Fruit fly (Drosophila melanogaster) whole organism, embryonic: Measurements from ENCODE around the gene Sec5.
A peak's percentile ranks its signal among the peaks of the same experiment; 100 is the strongest.

Experiments used
- Atf-2 ChIP-seq: fragments of 200-800 bp; sonication (Bioruptor generic); optimal IDR thresholded peaks from 2 replicates; lab custom pipeline; 2016; ENCODE audit warnings: missing biosample characterization, missing genetic modification characterization
- Atf3 ChIP-seq: fragments of 200-800 bp; sonication (Bioruptor generic); optimal IDR thresholded peaks from 3 replicates; lab custom pipeline; 2016; ENCODE audit warnings: missing biosample characterization, missing genetic modification characterization
- CG11723 ChIP-seq: fragments of 200-800 bp; sonication (Bioruptor generic); optimal IDR thresholded peaks from 2 replicates; lab custom pipeline; 2017; ENCODE audit warnings: missing biosample characterization, mild to moderate bottlenecking, missing genetic modification characterization
- CG12155 ChIP-seq: fragments of 200-800 bp; sonication (Bioruptor generic); optimal IDR thresholded peaks from 3 replicates; lab custom pipeline; 2016; ENCODE audit warnings: missing biosample characterization, missing genetic modification characterization
- CG13775 ChIP-seq: fragments of 200-800 bp; sonication (Bioruptor generic); optimal IDR thresholded peaks from 3 replicates; lab custom pipeline; 2017; ENCODE audit warnings: missing biosample characterization, mild to moderate bottlenecking, missing genetic modification characterization
- CG14050 ChIP-seq: fragments of 200-800 bp; sonication (Bioruptor generic); IDR thresholded peaks from 3 replicates; pipeline ENCODE4 v1.3.6; 2022; ENCODE audit warnings: missing biosample characterization, missing genetic modification characterization
- CG15073 ChIP-seq: fragments of 200-800 bp; sonication (Bioruptor generic); optimal IDR thresholded peaks from 2 replicates; lab custom pipeline; 2016; ENCODE audit warnings: missing biosample characterization, missing genetic modification characterization
- CG1603 ChIP-seq: fragments of 200-800 bp; sonication (Bioruptor generic); optimal IDR thresholded peaks from 2 replicates; lab custom pipeline; 2019; ENCODE audit warnings: missing biosample characterization, mild to moderate bottlenecking, missing genetic modification characterization, moderate library complexity
- CG17385 ChIP-seq: fragments of 200-800 bp; sonication (Bioruptor generic); optimal IDR thresholded peaks from 3 replicates; lab custom pipeline; 2018; ENCODE audit warnings: missing biosample characterization, mild to moderate bottlenecking, missing genetic modification characterization
- CG17612 ChIP-seq: fragments of 200-800 bp; sonication (Bioruptor generic); IDR thresholded peaks from 2 replicates; pipeline ENCODE4 v1.3.6; 2022; ENCODE audit warnings: missing biosample characterization, missing genetic modification characterization
- CG1792 ChIP-seq: fragments of 200-800 bp; sonication (Bioruptor generic); optimal IDR thresholded peaks from 2 replicates; lab custom pipeline; 2016; ENCODE audit warnings: missing biosample characterization, missing genetic modification characterization
- CG18011 ChIP-seq: fragments of 200-800 bp; sonication (Bioruptor generic); optimal IDR thresholded peaks from 2 replicates; lab custom pipeline; 2017; ENCODE audit warnings: missing biosample characterization, missing genetic modification characterization, mild to moderate bottlenecking, moderate library complexity, missing genotype
- CG2129 ChIP-seq: fragments of 200-800 bp; sonication (Bioruptor generic); IDR thresholded peaks from 2 replicates; pipeline ENCODE4 v1.3.6; 2022; ENCODE audit warnings: missing biosample characterization, missing genetic modification characterization; ENCODE audit not compliant: partially characterized antibody
- CG2202 ChIP-seq: fragments of 200-800 bp; sonication (Bioruptor generic); optimal IDR thresholded peaks from 2 replicates; lab custom pipeline; 2018; ENCODE audit warnings: missing biosample characterization, mild to moderate bottlenecking, missing genetic modification characterization
- CG2712 ChIP-seq: fragments of 200-800 bp; optimal IDR thresholded peaks from 3 replicates; lab custom pipeline; 2019; ENCODE audit warnings: missing biosample characterization, mild to moderate bottlenecking, missing genetic modification characterization, moderate library complexity
- CG30020 ChIP-seq: fragments of 200-800 bp; optimal IDR thresholded peaks from 2 replicates; lab custom pipeline; 2019; ENCODE audit warnings: missing biosample characterization, mild to moderate bottlenecking, missing genetic modification characterization, moderate library complexity
- CG31441 ChIP-seq: fragments of 200-800 bp; sonication (Bioruptor generic); IDR thresholded peaks from 2 replicates; pipeline ENCODE4 v1.3.6; 2022; ENCODE audit warnings: missing biosample characterization, missing genetic modification characterization
- CG33557 ChIP-seq: fragments of 200-800 bp; sonication (Bioruptor generic); optimal IDR thresholded peaks from 2 replicates; lab custom pipeline; 2019; ENCODE audit warnings: missing biosample characterization, mild to moderate bottlenecking, missing genetic modification characterization, moderate library complexity
- CG42726 ChIP-seq: fragments of 200-800 bp; sonication (Bioruptor generic); IDR thresholded peaks from 2 replicates; pipeline ENCODE4 v1.3.6; 2022; ENCODE audit warnings: missing biosample characterization, missing genetic modification characterization; ENCODE audit not compliant: partially characterized antibody
- CG7357 ChIP-seq: fragments of 200-800 bp; sonication (Bioruptor generic); IDR thresholded peaks from 3 replicates; pipeline ENCODE4 v1.3.6; 2022; ENCODE audit warnings: missing biosample characterization, missing genetic modification characterization
- CG7372 ChIP-seq: fragments of 200-800 bp; sonication (Bioruptor generic); IDR thresholded peaks from 2 replicates; pipeline ENCODE4 v1.3.6; 2022; ENCODE audit warnings: missing biosample characterization, missing genetic modification characterization
- CG8089 ChIP-seq: fragments of 200-800 bp; sonication (Bioruptor generic); optimal IDR thresholded peaks from 3 replicates; lab custom pipeline; 2016; ENCODE audit warnings: missing biosample characterization, missing genetic modification characterization
- CG8478 ChIP-seq: fragments of >200 bp; optimal IDR thresholded peaks from 2 replicates; lab custom pipeline; 2018
- CG9215 ChIP-seq: fragments of 200-800 bp; sonication (Bioruptor generic); IDR thresholded peaks from 2 replicates; pipeline ENCODE4 v1.3.6; 2022; ENCODE audit warnings: missing biosample characterization, missing genetic modification characterization
- Deaf1 ChIP-seq: fragments of 200-800 bp; optimal IDR thresholded peaks from 3 replicates; lab custom pipeline; 2019; ENCODE audit warnings: missing biosample characterization, mild to moderate bottlenecking, missing genetic modification characterization, moderate library complexity
- HLH3B ChIP-seq: fragments of 200-800 bp; sonication (Bioruptor generic); IDR thresholded peaks from 2 replicates; pipeline ENCODE4 v1.3.6; 2022; ENCODE audit warnings: missing biosample characterization, missing genetic modification characterization
- Kr ChIP-seq: fragments of 200-800 bp; sonication (Bioruptor generic); optimal IDR thresholded peaks from 2 replicates; lab custom pipeline; 2017; ENCODE audit warnings: missing biosample characterization, mild to moderate bottlenecking, missing genetic modification characterization
- Max ChIP-seq: fragments of 200-800 bp; sonication (Bioruptor generic); optimal IDR thresholded peaks from 2 replicates; lab custom pipeline; 2016; ENCODE audit warnings: missing biosample characterization, mild to moderate bottlenecking, missing genetic modification characterization
- NFAT ChIP-seq: fragments of 200-800 bp; sonication (Bioruptor generic); IDR thresholded peaks from 2 replicates; pipeline ENCODE4 v1.3.6; 2022; ENCODE audit warnings: missing biosample characterization, missing genetic modification characterization
- Oli ChIP-seq: fragments of 200-800 bp; sonication (Bioruptor generic); optimal IDR thresholded peaks from 2 replicates; lab custom pipeline; 2018; ENCODE audit warnings: missing biosample characterization, mild to moderate bottlenecking, missing genetic modification characterization, moderate library complexity
- Rfx ChIP-seq: fragments of 200-800 bp; sonication (Bioruptor generic); IDR thresholded peaks from 2 replicates; pipeline ENCODE4 v1.3.6; 2022; ENCODE audit warnings: missing biosample characterization, missing genetic modification characterization
- TFAM ChIP-seq: fragments of 200-800 bp; sonication (Bioruptor generic); optimal IDR thresholded peaks from 2 replicates; lab custom pipeline; 2017; ENCODE audit warnings: missing biosample characterization, missing genetic modification characterization, inconsistent platforms
- Usf ChIP-seq: fragments of 200-800 bp; sonication (Bioruptor generic); optimal IDR thresholded peaks from 2 replicates; lab custom pipeline; 2017; ENCODE audit warnings: missing genotype, missing biosample characterization, missing genetic modification characterization
- ato ChIP-seq: fragments of 200-800 bp; sonication (Bioruptor generic); IDR thresholded peaks from 2 replicates; pipeline ENCODE4 v1.3.6; 2022; ENCODE audit warnings: missing biosample characterization, missing genetic modification characterization; ENCODE audit not compliant: partially characterized antibody
- btn ChIP-seq: fragments of 200-800 bp; sonication (Bioruptor generic); optimal IDR thresholded peaks from 2 replicates; lab custom pipeline; 2016; ENCODE audit warnings: missing biosample characterization, missing genetic modification characterization
- chif ChIP-seq, 2 experiments: fragments of 200-800 bp; sonication (Bioruptor generic); optimal IDR thresholded peaks; 3 replicates each; lab custom pipeline; 2016; ENCODE audit warnings: missing biosample characterization in 2 of 2, missing genetic modification characterization in 2 of 2
- corto ChIP-seq: fragments of 200-800 bp; sonication (Bioruptor generic); optimal IDR thresholded peaks from 2 replicates; lab custom pipeline; 2016; ENCODE audit warnings: missing biosample characterization, mild to moderate bottlenecking, missing genetic modification characterization, moderate library complexity
- danr ChIP-seq: fragments of 200-800 bp; sonication (Bioruptor generic); IDR thresholded peaks from 2 replicates; pipeline ENCODE4 v1.3.6; 2022; ENCODE audit warnings: missing biosample characterization, missing genetic modification characterization
- emc ChIP-seq: fragments of 200-800 bp; sonication (Bioruptor generic); optimal IDR thresholded peaks from 2 replicates; lab custom pipeline; 2016; ENCODE audit warnings: missing biosample characterization, missing genetic modification characterization
- lab ChIP-seq: fragments of 200-800 bp; sonication (Bioruptor generic); optimal IDR thresholded peaks from 3 replicates; lab custom pipeline; 2017; ENCODE audit warnings: missing biosample characterization, missing genetic modification characterization, mild to moderate bottlenecking, moderate library complexity, missing genetic modification reagents
- lbe ChIP-seq: fragments of 200-800 bp; sonication (Bioruptor generic); optimal IDR thresholded peaks from 2 replicates; lab custom pipeline; 2016; ENCODE audit warnings: missing biosample characterization, mild to moderate bottlenecking, missing genetic modification characterization
- lola ChIP-seq, 3 experiments: fragments of >200 bp in 2 of 3; fragments of 200-800 bp in 1 of 3; sonication (Bioruptor generic) in 1 of 3; optimal IDR thresholded peaks; 2 replicates each; lab custom pipeline; 2017 to 2019; ENCODE audit warnings: missing biosample characterization in 3 of 3, missing genetic modification characterization in 3 of 3, mild to moderate bottlenecking in 1 of 3, moderate library complexity in 1 of 3
- maf-S ChIP-seq: fragments of 200-800 bp; sonication (Bioruptor generic); optimal IDR thresholded peaks from 2 replicates; lab custom pipeline; 2016; ENCODE audit warnings: missing biosample characterization, missing genetic modification characterization
- mirr ChIP-seq: fragments of 200-800 bp; sonication (Bioruptor generic); optimal IDR thresholded peaks from 3 replicates; lab custom pipeline; 2018; ENCODE audit warnings: missing biosample characterization, mild to moderate bottlenecking, missing genetic modification characterization
- p53 ChIP-seq: fragments of 200-800 bp; sonication (Bioruptor generic); optimal IDR thresholded peaks from 2 replicates; lab custom pipeline; 2016; ENCODE audit warnings: missing biosample characterization, missing genetic modification characterization
- pnt ChIP-seq: fragments of 200-800 bp; sonication (Bioruptor generic); optimal IDR thresholded peaks from 3 replicates; lab custom pipeline; 2016; ENCODE audit warnings: missing biosample characterization, missing genetic modification characterization
- psq ChIP-seq: fragments of 200-800 bp; sonication (Bioruptor generic); optimal IDR thresholded peaks from 2 replicates; lab custom pipeline; 2017; ENCODE audit warnings: missing biosample characterization, missing genetic modification characterization
- ranshi ChIP-seq: fragments of 200-800 bp; sonication (Bioruptor generic); IDR thresholded peaks from 2 replicates; pipeline ENCODE4 v1.3.6; 2022; ENCODE audit warnings: missing biosample characterization, missing genetic modification characterization
- sd ChIP-seq: fragments of 200-800 bp; sonication (Bioruptor generic); optimal IDR thresholded peaks from 3 replicates; lab custom pipeline; 2018; ENCODE audit warnings: missing biosample characterization, mild to moderate bottlenecking, missing genetic modification characterization, moderate library complexity
- stc ChIP-seq: fragments of 200-800 bp; sonication (Bioruptor generic); IDR thresholded peaks from 2 replicates; pipeline ENCODE4 v1.3.6; 2022; ENCODE audit warnings: missing biosample characterization, missing genetic modification characterization
- zf30C ChIP-seq: fragments of 200-800 bp; sonication (Bioruptor generic); optimal IDR thresholded peaks from 3 replicates; lab custom pipeline; 2018; ENCODE audit warnings: missing biosample characterization, mild to moderate bottlenecking, missing genetic modification characterization

Gene Sec5

dm6 chr2L:3440322-3440721, 16.8 kb upstream of the Sec5 start (continued):
- TF ChIP-seq stc (GFP tag; lab: Robert Waterston, UW) = peak; percentile 80
- peak; percentile 76 for TF ChIP-seq CG2712 (tag; lab: Kevin White, UChicago)
- TF ChIP-seq CG17612 (GFP tag; lab: Robert Waterston, UW) = 0 out of 2 replicates have a peak, but pooled peaks have one; percentile 38
- TF ChIP-seq CG2129 = no peak
- peak; percentile 71 for TF ChIP-seq CG8089
- no peak for TF ChIP-seq Kr (GFP tag; lab: Kevin White, UChicago)
- TF ChIP-seq CG7372 = peak; percentile 70
- TF ChIP-seq Deaf1 (tag; lab: Kevin White, UChicago) = no peak
- TF ChIP-seq maf-S = peak; percentile 35
- no peak for TF ChIP-seq Max (GFP tag; lab: Kevin White, UChicago)
- TF ChIP-seq lbe (GFP tag; lab: Kevin White, UChicago) = no peak
- TF ChIP-seq Atf-2 (GFP tag; lab: Kevin White, UChicago) = peak; percentile 41
- no peak for TF ChIP-seq CG8478
- TF ChIP-seq CG17385 (GFP tag; lab: Kevin White, UChicago) = peak; percentile 62
- no peak for TF ChIP-seq sd (tag; lab: Kevin White, UChicago)
- TF ChIP-seq CG11723 (GFP tag; lab: Kevin White, UChicago) = peak; percentile 35
- TF ChIP-seq mirr (GFP tag; lab: Kevin White, UChicago) = no peak
- TF ChIP-seq CG13775 (GFP tag; lab: Kevin White, UChicago) = peak; percentile 19
- peak; percentile 15 for TF ChIP-seq CG18011 (GFP tag; lab: Kevin White, UChicago)
- TF ChIP-seq psq (GFP tag; lab: Kevin White, UChicago) = peak; percentile 7
- TF ChIP-seq CG33557 = no peak
- TF ChIP-seq zf30C = no peak
- peak; percentile 10 for TF ChIP-seq CG2202 (tag; lab: Kevin White, UChicago)
- peak; percentile 65; the same call in 1 of the 2 replicates for TF ChIP-seq danr (GFP tag; lab: Robert Waterston, UW)
- TF ChIP-seq pnt (GFP tag; lab: Kevin White, UChicago) = peak; percentile 29
- no peak for TF ChIP-seq ato (GFP tag; lab: Robert Waterston, UW)
- peak; percentile 37; the same call in 1 of the 3 replicates for TF ChIP-seq CG14050 (GFP tag; lab: Robert Waterston, UW)
- TF ChIP-seq lab = peak; percentile 80
- no peak for TF ChIP-seq p53 (GFP tag; lab: Kevin White, UChicago)
- peak; percentile 54 for TF ChIP-seq CG9215 (GFP tag; lab: Robert Waterston, UW)
- TF ChIP-seq lola (GFP tag; optimal IDR thresholded peaks at IDR 0.05; lab: Kevin White, UChicago) = no peak
- no peak for TF ChIP-seq CG1792 (GFP tag; lab: Kevin White, UChicago)
- peak; percentile 90 for TF ChIP-seq CG1603 (tag; lab: Kevin White, UChicago)
- peak; percentile 74 for TF ChIP-seq CG31441
- peak; percentile 61 for TF ChIP-seq Oli (tag; lab: Kevin White, UChicago)
- TF ChIP-seq CG12155 (GFP tag; lab: Kevin White, UChicago) = peak; percentile 13
- TF ChIP-seq chif (GFP tag; optimal IDR thresholded peaks at IDR 0.05; lab: Kevin White, UChicago) = peak; percentile 52 to 63
- TF ChIP-seq CG42726 (GFP tag; lab: Robert Waterston, UW) = no peak
- no peak for TF ChIP-seq CG30020 (tag; lab: Kevin White, UChicago)
- TF ChIP-seq emc (GFP tag; lab: Kevin White, UChicago) = no peak
- peak; percentile 83 for TF ChIP-seq HLH3B (GFP tag; lab: Robert Waterston, UW)
- TF ChIP-seq btn = no peak
- TF ChIP-seq Atf3 (GFP tag; lab: Kevin White, UChicago) = peak; percentile 34
- no peak for TF ChIP-seq TFAM (GFP tag; lab: Kevin White, UChicago)
- no peak for TF ChIP-seq Usf (GFP tag; lab: Kevin White, UChicago)
- TF ChIP-seq CG7357 (GFP tag; lab: Robert Waterston, UW) = peak; percentile 61; the same call in 1 of the 3 replicates
- peak; percentile 56 for TF ChIP-seq ranshi
- TF ChIP-seq corto (GFP tag; lab: Kevin White, UChicago) = no peak
- TF ChIP-seq Rfx (GFP tag; lab: Robert Waterston, UW) = peak; percentile 75
- TF ChIP-seq CG15073 (GFP tag; lab: Kevin White, UChicago) = no peak
- TF ChIP-seq NFAT = peak; percentile 48; the same call in 1 of the 2 replicates
